1 fruit fly cellular context compared by ENCODE assay signal in the genomic region with DNA sequence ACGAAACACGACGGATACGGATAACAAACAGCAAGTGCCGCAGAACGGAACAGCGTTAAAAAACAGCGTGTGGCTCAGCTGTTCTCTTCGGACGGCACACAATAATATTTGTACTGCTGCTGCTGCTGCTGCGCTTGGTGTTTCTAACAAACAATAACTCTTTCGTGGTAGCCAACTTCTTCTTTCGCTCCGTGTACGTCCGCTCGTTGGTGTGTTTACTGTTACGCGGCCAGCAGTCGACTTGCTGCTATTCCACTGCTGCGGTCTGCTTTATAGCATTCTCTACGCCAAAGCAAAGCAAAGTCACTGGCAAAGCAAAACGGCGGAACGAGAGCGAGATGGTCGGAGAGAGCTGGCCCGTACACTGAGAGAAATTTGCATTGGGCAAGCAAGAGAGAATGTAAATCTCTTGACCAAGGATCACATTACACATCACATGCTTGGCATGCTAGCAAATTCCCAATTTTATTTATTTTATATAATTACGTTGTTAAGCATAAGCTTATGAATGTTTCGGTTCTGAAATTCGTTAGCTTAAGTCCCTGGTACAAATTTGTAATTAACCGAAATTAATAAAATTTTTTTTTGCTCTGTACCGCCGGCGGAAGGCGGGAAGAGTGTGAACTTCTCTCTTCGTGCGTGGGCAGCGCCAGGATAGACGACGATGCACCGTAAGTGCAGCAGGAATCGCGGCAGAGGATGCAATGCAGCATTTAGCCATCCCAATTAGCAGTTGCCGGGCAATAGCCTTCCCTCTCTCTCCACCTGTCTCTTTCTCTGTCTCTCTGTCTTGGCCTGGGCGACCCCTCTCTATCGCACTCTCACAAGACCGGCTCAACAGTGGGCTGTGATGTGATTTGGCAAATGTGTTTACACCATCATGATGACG.
TF ChIP-seq lines count a peak whose summit lies in the region.

A gene (minus strand): TSS at position 287 of the 889 bp plus-strand sequence.

TF ChIP-seq in whole organism, embryonic, 481 proteins besides CTCF, POLR2A, EP300 and RAD21 (continued from another document):
- TF ChIP-seq onecut (GFP tag; IDR thresholded peaks at IDR 0.05; lab: Robert Waterston, UW) = peak; percentile 87
- TF ChIP-seq CG33213 (GFP tag; optimal IDR thresholded peaks at IDR 0.05; lab: Kevin White, UChicago) = peak; percentile 78
- peak; percentile 92 for TF ChIP-seq CG12104 (GFP tag; optimal IDR thresholded peaks at IDR 0.05; lab: Kevin White, UChicago)
- peak; percentile 87 for TF ChIP-seq slp2 (GFP tag; optimal IDR thresholded peaks at IDR 0.05; lab: Kevin White, UChicago)
- peak; percentile 81 for TF ChIP-seq zfh2 (GFP tag; optimal IDR thresholded peaks at IDR 0.05; lab: Kevin White, UChicago)
- peak; percentile 92 for TF ChIP-seq CG9215 (GFP tag; IDR thresholded peaks at IDR 0.05; lab: Robert Waterston, UW)
- TF ChIP-seq pum (GFP tag; optimal IDR thresholded peaks at IDR 0.05; lab: Kevin White, UChicago) = peak; percentile 83
- peak; percentile 93 for TF ChIP-seq CG3726 (GFP tag; IDR thresholded peaks at IDR 0.05; lab: Robert Waterston, UW)
- no peak for TF ChIP-seq usp (GFP tag; optimal IDR thresholded peaks at IDR 0.05; lab: Kevin White, UChicago)
- 0 out of 2 replicates have a peak, but pooled peaks have one; percentile 28 for TF ChIP-seq Dref (GFP tag; IDR thresholded peaks at IDR 0.05; lab: Robert Waterston, UW)
- TF ChIP-seq CG17385 (GFP tag; optimal IDR thresholded peaks at IDR 0.05; lab: Kevin White, UChicago) = peak; percentile 90
- TF ChIP-seq CG11093 (GFP tag; IDR thresholded peaks at IDR 0.05; lab: Robert Waterston, UW) = peak; percentile 93
- TF ChIP-seq z (GFP tag; IDR thresholded peaks at IDR 0.05; lab: Robert Waterston, UW) = no peak
- peak; percentile 82 for TF ChIP-seq CG43689 (GFP tag; IDR thresholded peaks at IDR 0.05; lab: Robert Waterston, UW)
- peak; percentile 93 for TF ChIP-seq caup (GFP tag; optimal IDR thresholded peaks at IDR 0.05; lab: Kevin White, UChicago; ENCODE audit: severe bottlenecking)
- TF ChIP-seq CG9797 (GFP tag; optimal IDR thresholded peaks at IDR 0.05; lab: Kevin White, UChicago) = peak; percentile 41
- peak; percentile 91 for TF ChIP-seq CG14050 (GFP tag; IDR thresholded peaks at IDR 0.05; lab: Robert Waterston, UW)
- TF ChIP-seq CG8089 (GFP tag; optimal IDR thresholded peaks at IDR 0.05; lab: Kevin White, UChicago) = peak; percentile 77
- no peak for TF ChIP-seq luna (GFP tag; optimal IDR thresholded peaks at IDR 0.05; lab: Kevin White, UChicago)
- TF ChIP-seq eve (GFP tag; optimal IDR thresholded peaks at IDR 0.05; lab: Kevin White, UChicago) = peak; percentile 67 to 95
- peak; percentile 91 for TF ChIP-seq CG14667 (GFP tag; IDR thresholded peaks at IDR 0.05; lab: Robert Waterston, UW)
- TF ChIP-seq CG13624 (GFP tag; optimal IDR thresholded peaks at IDR 0.05; lab: Kevin White, UChicago) = peak; percentile 76
- TF ChIP-seq CG18599 (GFP tag; optimal IDR thresholded peaks at IDR 0.05; lab: Kevin White, UChicago) = peak; percentile 94
- peak; percentile 84 for TF ChIP-seq CG13894 (tag; optimal IDR thresholded peaks at IDR 0.05; lab: Kevin White, UChicago)
- 0 out of 3 replicates have a peak, but pooled peaks have one; percentile 48 for TF ChIP-seq CG6791 (GFP tag; IDR thresholded peaks at IDR 0.05; lab: Robert Waterston, UW; ENCODE audit: partially characterized antibody)
- TF ChIP-seq B-H2 (GFP tag; optimal IDR thresholded peaks at IDR 0.05; lab: Kevin White, UChicago) = peak; percentile 88
- TF ChIP-seq Elba2 (GFP tag; optimal IDR thresholded peaks at IDR 0.05; lab: Kevin White, UChicago) = peak; percentile 44
- peak; percentile 68 for TF ChIP-seq crol (GFP tag; IDR thresholded peaks at IDR 0.05; lab: Robert Waterston, UW)
- peak; percentile 88 for TF ChIP-seq gsb-n (tag; optimal IDR thresholded peaks at IDR 0.05; lab: Kevin White, UChicago)
- TF ChIP-seq CG7839 (tag; optimal IDR thresholded peaks at IDR 0.05; lab: Kevin White, UChicago) = peak; percentile 96
- TF ChIP-seq Nf-YC (tag; optimal IDR thresholded peaks at IDR 0.05; lab: Kevin White, UChicago) = peak; percentile 82
